Fruit fly (Drosophila melanogaster): ENCODE measurements around the gene CG11986.
A peak's percentile ranks its signal among the peaks of the same experiment; 100 is the strongest.

Gene CG11986

DNA sequence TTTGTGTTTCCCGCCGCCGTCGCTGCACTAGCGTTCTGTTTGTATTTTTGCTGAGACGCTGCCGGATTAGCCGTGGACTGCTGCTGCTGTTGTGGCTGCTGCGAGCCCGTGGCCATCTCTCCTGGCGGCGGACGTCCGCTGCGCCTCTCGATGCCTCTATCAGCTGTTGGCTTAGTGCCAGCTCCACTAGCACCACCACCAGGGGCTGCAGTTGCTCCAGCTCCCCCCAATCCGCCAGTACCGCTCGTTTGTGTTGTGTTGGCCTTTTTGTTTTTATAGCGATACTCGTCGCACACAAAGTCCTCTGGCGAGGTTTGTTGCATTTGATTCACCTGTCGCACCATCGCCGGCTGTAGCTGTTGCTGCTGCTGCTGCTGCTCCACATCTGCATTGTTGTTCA, 4.6 kb upstream of the CG11986 start:
- no peak for TF ChIP-seq Hr38 (GFP tag; optimal IDR thresholded peaks at IDR 0.05)
- no peak for TF ChIP-seq CG8632 (GFP tag; optimal IDR thresholded peaks at IDR 0.05)
- 0 out of 2 replicates have a peak, but pooled peaks have one; percentile 13 for TF ChIP-seq CG15336 (GFP tag; IDR thresholded peaks at IDR 0.05)
- TF ChIP-seq Hr4 (GFP tag; optimal IDR thresholded peaks at IDR 0.05), result no peak

DNA sequence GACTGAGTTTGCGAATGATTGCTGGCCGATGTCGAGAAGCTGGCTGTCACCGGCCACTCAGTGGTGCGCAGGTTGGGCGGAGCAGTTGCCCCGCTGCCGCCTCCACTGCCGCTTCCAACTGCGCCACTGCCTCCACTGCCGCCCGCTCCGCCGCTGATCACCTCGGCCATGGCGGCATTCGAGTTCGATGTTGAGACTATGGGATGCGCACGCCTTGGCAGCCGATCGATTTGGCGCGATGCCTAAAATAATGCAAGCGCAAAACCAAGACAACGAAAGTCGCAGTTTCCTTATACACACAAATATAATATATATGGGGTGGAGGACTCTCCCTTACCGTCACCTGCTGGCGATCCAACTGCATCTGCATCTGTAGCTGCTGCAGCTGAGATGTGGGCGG, 3.5 kb upstream of the CG11986 start:
- TF ChIP-seq CG10631 (GFP tag; optimal IDR thresholded peaks at IDR 0.05) (no peak), Sox102F (GFP tag; optimal IDR thresholded peaks at IDR 0.05) (no peak), salr (GFP tag; optimal IDR thresholded peaks at IDR 0.05) (no peak), acj6 (GFP tag; optimal IDR thresholded peaks at IDR 0.05) (no peak)

DNA sequence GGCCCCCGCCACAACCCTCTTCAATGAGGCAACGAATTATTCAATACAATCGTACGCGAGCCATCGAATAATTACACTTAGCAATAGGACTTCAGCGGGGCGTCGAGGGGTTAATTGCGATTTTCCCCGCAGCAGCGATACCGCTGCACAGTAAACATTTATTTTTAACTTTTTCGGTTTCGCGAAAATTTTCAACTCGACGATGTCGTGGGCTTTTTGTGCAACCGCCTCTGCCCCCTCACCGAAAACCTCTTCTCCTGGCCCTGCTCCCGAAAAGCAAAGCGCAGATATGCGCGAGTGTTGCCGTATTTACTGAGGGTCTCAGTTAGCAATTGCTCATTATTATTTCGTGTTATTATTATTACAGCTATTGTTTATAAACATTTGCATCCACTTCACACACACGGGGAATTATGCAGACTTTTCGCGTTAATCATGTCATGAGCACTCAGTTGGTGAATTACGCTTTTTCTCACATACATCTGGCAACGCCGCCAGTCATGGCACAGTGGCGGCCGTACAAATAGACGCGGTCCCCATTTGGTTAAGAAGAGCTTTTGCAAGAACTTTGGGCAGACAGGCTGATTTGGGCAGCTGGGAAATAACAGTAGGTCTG, 1.4 kb upstream of the CG11986 start:
- TF ChIP-seq CG3032 (tag; optimal IDR thresholded peaks at IDR 0.05), result peak; percentile 54
- peak; percentile 21 for TF ChIP-seq Sox15 (GFP tag; optimal IDR thresholded peaks at IDR 0.05)
- peak; percentile 75 for TF ChIP-seq CG31627 (GFP tag; optimal IDR thresholded peaks at IDR 0.05)
- TF ChIP-seq CG34406 (GFP tag; optimal IDR thresholded peaks at IDR 0.05), result no peak
- peak; percentile 32 for TF ChIP-seq dsx (GFP tag; optimal IDR thresholded peaks at IDR 0.05; ENCODE audit: poor library complexity, severe bottlenecking)
- no peak for TF ChIP-seq CG10669 (GFP tag; optimal IDR thresholded peaks at IDR 0.05)
- TF ChIP-seq Lpt (GFP tag; optimal IDR thresholded peaks at IDR 0.05), result peak; percentile 54
- no peak for TF ChIP-seq CG11294 (GFP tag; IDR thresholded peaks at IDR 0.05)
- peak; percentile 68 for TF ChIP-seq fkh (GFP tag; optimal IDR thresholded peaks at IDR 0.05)
- TF ChIP-seq cyc (GFP tag; optimal IDR thresholded peaks at IDR 0.05), result peak; percentile 55
- TF ChIP-seq eg (GFP tag; IDR thresholded peaks at IDR 0.05), result peak; percentile 60
- peak; percentile 80 for TF ChIP-seq Eip78C (GFP tag)
- TF ChIP-seq CG6792 (GFP tag; optimal IDR thresholded peaks at IDR 0.05), result peak; percentile 47
- TF ChIP-seq esn (GFP tag; optimal IDR thresholded peaks at IDR 0.05), result peak; percentile 74
- no peak for TF ChIP-seq fd85E (GFP tag; optimal IDR thresholded peaks at IDR 0.05)
- TF ChIP-seq dac (GFP tag; optimal IDR thresholded peaks at IDR 0.05), result peak; percentile 37
- TF ChIP-seq CG1621 (tag; optimal IDR thresholded peaks at IDR 0.05), result peak; percentile 22
- peak; percentile 68 for TF ChIP-seq lz (GFP tag; optimal IDR thresholded peaks at IDR 0.05)
- peak in 1 of 2 experiments; percentile 59 for TF ChIP-seq ss (GFP tag; optimal IDR thresholded peaks at IDR 0.05)
- no peak for TF ChIP-seq CG6276 (GFP tag; optimal IDR thresholded peaks at IDR 0.05)
- TF ChIP-seq Eip93F (GFP tag; optimal IDR thresholded peaks at IDR 0.05), result no peak
- no peak for TF ChIP-seq Sox102F (GFP tag; optimal IDR thresholded peaks at IDR 0.05)
- TF ChIP-seq CG6163 (GFP tag; IDR thresholded peaks at IDR 0.05), result peak; percentile 48; the same call in 2 of the 3 replicates
- no peak; the same call in 1 of the 2 replicates for TF ChIP-seq CG15336 (GFP tag; IDR thresholded peaks at IDR 0.05)
- TF ChIP-seq CG16779 (tag; optimal IDR thresholded peaks at IDR 0.05), result no peak
- TF ChIP-seq CG6854 (GFP tag; optimal IDR thresholded peaks at IDR 0.05), result no peak
- no peak for TF ChIP-seq spab (GFP tag; optimal IDR thresholded peaks at IDR 0.05)
- TF ChIP-seq CG3919 (GFP tag; optimal IDR thresholded peaks at IDR 0.05), result no peak
- no peak for TF ChIP-seq salr (GFP tag; optimal IDR thresholded peaks at IDR 0.05)
- TF ChIP-seq CG9139 (GFP tag; optimal IDR thresholded peaks at IDR 0.05), result no peak
- TF ChIP-seq svp (GFP tag), result peak; percentile 28
- TF ChIP-seq Hr4 (GFP tag; optimal IDR thresholded peaks at IDR 0.05), result no peak
- peak; percentile 34 for TF ChIP-seq CG11902 (GFP tag; optimal IDR thresholded peaks at IDR 0.05)
- TF ChIP-seq CG8632 (GFP tag; optimal IDR thresholded peaks at IDR 0.05), result no peak
- TF ChIP-seq CG11762 (GFP tag; optimal IDR thresholded peaks at IDR 0.05; ENCODE audit: insufficient read depth), result no peak
- 0 out of 2 replicates have a peak, but pooled peaks have one; percentile 16 for TF ChIP-seq Gug (GFP tag; IDR thresholded peaks at IDR 0.05)
- no peak for TF ChIP-seq pdm3 (GFP tag; optimal IDR thresholded peaks at IDR 0.05)
- TF ChIP-seq topi (GFP tag; optimal IDR thresholded peaks at IDR 0.05), result peak; percentile 57
- peak; percentile 15 for TF ChIP-seq Ets96B (tag; optimal IDR thresholded peaks at IDR 0.05)
- peak; percentile 64 for TF ChIP-seq acj6 (GFP tag; optimal IDR thresholded peaks at IDR 0.05)
- TF ChIP-seq fd59A (GFP tag; optimal IDR thresholded peaks at IDR 0.05), result no peak
- no peak for TF ChIP-seq Hr39 (GFP tag; optimal IDR thresholded peaks at IDR 0.05)
- peak; percentile 99 for TF ChIP-seq vri (GFP tag; optimal IDR thresholded peaks at IDR 0.05)
- no peak for TF ChIP-seq Eip75B (GFP tag; optimal IDR thresholded peaks at IDR 0.05)

All from whole organism, prepupa.